Fruit fly (Drosophila melanogaster) whole organism: ENCODE data around the gene CG12535.

Experiments
- CG8478 ChIP-seq: fragments of >200 bp; optimal IDR thresholded peaks from 2 replicates; lab custom pipeline; 2018; ENCODE audit warnings: inconsistent platforms
- Dll ChIP-seq: fragments of >200 bp; optimal IDR thresholded peaks from 2 replicates; lab custom pipeline; 2017
- EcR ChIP-seq, 2 experiments: fragments of >200 bp; optimal IDR thresholded peaks; 2 replicates each; lab custom pipeline; 2017; ENCODE audit warnings: missing biosample characterization in 2 of 2, missing genetic modification characterization in 2 of 2, missing genetic modification reagents in 2 of 2
- pan ChIP-seq: fragments of >200 bp; optimal IDR thresholded peaks from 2 replicates; lab custom pipeline; 2017
- psq ChIP-seq: fragments of >200 bp; optimal IDR thresholded peaks from 2 replicates; lab custom pipeline; 2017
- usp ChIP-seq: fragments of >200 bp; optimal IDR thresholded peaks from 2 replicates; lab custom pipeline; 2017; ENCODE audit warnings: missing biosample characterization, missing genetic modification characterization, mixed read lengths

The CG12535 gene

dm6 chrX:3350982-3351381, 97.8 kb downstream of the CG12535 start:
- TF ChIP-seq usp (no peak), pan (no peak), psq (lab: Kevin White, UChicago) (no peak)

dm6 chrX:3349598-3350237, 99.0 kb downstream of the CG12535 start:
- no peak for TF ChIP-seq EcR (GFP tag; optimal IDR thresholded peaks at IDR 0.05; lab: Kevin White, UChicago)
- no peak for TF ChIP-seq pan
- TF ChIP-seq usp, result no peak
- no peak for TF ChIP-seq psq (lab: Kevin White, UChicago)
- TF ChIP-seq CG8478, result no peak
- no peak for TF ChIP-seq Dll (lab: Kevin White, UChicago)

DNA sequence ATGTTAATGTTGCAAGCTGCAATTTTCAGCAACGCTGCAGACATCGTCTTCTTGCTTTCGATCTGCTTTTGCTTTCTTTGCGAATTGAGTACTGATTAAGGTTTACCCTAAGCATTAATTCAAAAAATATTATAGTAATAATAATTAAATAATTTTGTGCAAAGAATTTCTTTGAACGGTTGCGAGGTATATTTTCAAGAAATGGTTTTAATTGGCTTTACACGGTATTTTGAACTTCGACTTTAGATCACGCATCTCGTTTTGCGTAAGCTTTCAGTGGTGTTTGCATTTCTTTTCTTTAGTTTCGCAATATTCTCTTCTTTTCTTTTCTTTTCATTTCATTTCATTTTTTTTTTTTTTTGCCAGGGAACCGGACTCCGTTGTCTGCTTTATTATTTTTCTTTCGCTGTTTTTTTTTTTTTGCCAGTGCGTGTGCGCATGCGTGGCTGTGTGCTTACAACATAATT, 102.1 kb downstream of the CG12535 start:
- TF ChIP-seq psq (lab: Kevin White, UChicago) (no peak), CG8478 (no peak), pan (peak; percentile 79), EcR (GFP tag; optimal IDR thresholded peaks at IDR 0.05; lab: Kevin White, UChicago) (no peak), usp (no peak), Dll (lab: Kevin White, UChicago) (no peak)

DNA sequence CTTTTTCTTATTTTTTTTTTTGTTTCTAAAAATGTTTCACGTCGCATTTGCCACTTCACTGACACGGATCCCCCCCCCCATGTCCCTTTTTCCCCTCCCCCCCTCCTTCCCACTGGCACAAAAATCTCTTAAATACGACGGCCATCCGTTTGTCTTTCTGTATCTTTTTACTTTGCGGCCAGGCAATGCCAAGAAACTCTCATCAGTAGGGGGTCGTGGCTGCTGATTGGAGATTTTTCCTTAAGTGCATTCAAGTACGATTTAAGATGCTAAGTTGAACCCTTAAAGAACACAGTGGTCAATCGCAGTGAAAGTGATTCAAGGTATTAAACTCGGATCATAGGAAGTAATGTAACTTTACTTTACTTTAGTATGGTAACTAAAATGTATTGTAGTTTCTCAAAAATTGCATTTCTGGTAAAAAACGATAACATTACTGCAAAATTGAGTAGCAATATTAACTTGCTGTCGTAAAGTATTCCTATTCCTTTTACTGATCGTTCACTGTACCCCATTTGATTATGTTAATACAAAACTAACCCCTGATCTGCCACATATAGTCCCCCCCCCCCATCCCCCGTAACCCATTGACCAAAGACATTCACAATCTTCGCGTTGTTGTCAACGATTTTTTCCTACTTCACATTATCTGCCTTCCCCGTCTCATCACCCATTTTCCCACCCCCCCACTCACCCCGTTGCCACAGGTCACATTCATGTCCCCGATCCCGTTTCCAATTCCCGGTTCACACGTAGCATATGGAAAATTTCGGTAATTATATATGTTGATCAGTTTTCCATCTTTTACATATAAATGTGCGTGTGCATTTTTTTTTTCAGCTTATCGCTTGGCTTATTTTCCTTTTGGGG, 104.1 kb downstream of the CG12535 start:
- TF ChIP-seq usp (no peak), EcR (GFP tag; optimal IDR thresholded peaks at IDR 0.05; lab: Kevin White, UChicago) (no peak), pan (no peak), Dll (lab: Kevin White, UChicago) (no peak), psq (lab: Kevin White, UChicago) (no peak), CG8478 (no peak)

DNA sequence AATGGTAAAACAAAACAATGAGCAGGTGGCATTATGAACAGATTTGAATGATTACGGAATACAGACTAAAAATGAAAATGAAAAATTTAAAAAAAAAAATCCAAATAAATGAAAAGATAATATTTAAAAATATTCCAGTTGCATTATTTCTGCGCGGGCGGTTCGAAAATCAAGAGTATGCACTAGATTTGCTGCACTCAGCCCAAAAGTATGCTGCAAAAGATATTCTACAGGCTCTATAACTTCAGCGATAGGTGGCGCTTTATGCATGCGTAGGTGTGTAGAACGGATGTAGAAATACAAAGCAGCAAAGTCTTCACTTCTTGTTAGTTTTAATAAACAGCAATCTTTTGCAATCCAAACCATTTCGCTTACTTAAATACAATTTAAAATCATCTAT, 105.1 kb downstream of the CG12535 start:
- TF ChIP-seq pan (no peak), Dll (lab: Kevin White, UChicago) (no peak), EcR (GFP tag; optimal IDR thresholded peaks at IDR 0.05; lab: Kevin White, UChicago) (no peak), usp (no peak), CG8478 (no peak), psq (lab: Kevin White, UChicago) (no peak)
